Worm (Caenorhabditis elegans): ENCODE measurements around the gene acs-6.

acs-6 gene

DNA sequence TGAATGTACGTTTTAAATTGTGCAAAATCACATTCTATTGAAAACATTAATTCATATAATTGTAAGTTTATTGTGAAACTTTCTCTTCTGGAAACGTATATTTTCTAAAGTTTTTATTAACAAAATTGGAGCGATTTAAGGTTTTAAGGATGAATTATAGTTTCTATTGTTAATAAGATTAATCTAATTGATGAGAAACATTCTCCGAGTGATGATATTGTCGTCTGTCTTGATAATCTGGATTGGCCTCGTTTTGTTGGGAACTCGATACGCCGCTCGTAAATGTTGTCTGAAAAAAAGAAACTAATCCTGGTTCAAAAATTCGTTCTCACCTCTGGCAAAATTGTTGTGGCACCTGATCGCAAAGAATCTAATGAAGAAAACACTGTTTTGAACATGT lies 44.5 kb downstream of the acs-6 start:
- TF ChIP-seq hlh-1 (tag; optimal IDR thresholded peaks at IDR 0.05) = no peak
- no peak for TF ChIP-seq zip-8 (tag; optimal IDR thresholded peaks at IDR 0.05)
- TF ChIP-seq sptf-1 (tag; optimal IDR thresholded peaks at IDR 0.05) = no peak
- TF ChIP-seq unc-39 (tag; optimal IDR thresholded peaks at IDR 0.05) = no peak
- TF ChIP-seq lsy-2 (tag; optimal IDR thresholded peaks at IDR 0.05) = no peak
- no peak for TF ChIP-seq cnd-1 (tag; optimal IDR thresholded peaks at IDR 0.05)
- TF ChIP-seq ceh-43 (GFP tag; optimal IDR thresholded peaks at IDR 0.05) = no peak
- TF ChIP-seq lin-13 (tag; optimal IDR thresholded peaks at IDR 0.05) = no peak

DNA sequence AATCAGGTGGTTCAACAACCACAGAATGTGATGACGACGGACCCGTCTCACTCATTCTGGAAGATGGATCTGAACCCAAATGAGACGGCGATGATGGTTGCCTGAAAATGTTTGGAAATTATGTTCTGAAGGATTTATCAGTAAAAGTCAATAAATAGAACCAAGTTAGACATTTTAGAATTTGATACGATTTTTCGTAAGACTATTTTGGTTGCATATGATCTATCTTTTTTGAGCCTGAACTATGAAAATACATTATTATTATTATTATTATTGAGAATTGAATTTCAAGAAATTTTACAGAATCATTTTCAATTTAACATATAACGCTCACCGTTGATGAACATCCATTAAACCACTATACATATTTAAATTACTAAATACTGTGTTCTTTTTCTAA lies 48.1 kb downstream of the acs-6 start, which contains the start of gene F10E7.9:
Gene F10E7.9 (minus strand): TSS at position 101 of the 400 bp plus-strand sequence.
- TF ChIP-seq cnd-1 (tag; optimal IDR thresholded peaks at IDR 0.05) (no peak), bed-3 (GFP tag; optimal IDR thresholded peaks at IDR 0.05) (no peak), ceh-39 (tag; optimal IDR thresholded peaks at IDR 0.05) (no peak), ztf-11 (tag; optimal IDR thresholded peaks at IDR 0.05) (no peak), mep-1 (tag; optimal IDR thresholded peaks at IDR 0.05) (no peak), hlh-1 (tag; optimal IDR thresholded peaks at IDR 0.05) (no peak), ham-2 (GFP tag; optimal IDR thresholded peaks at IDR 0.05) (no peak), lsy-2 (tag; optimal IDR thresholded peaks at IDR 0.05) (no peak), lin-32 (GFP tag; optimal IDR thresholded peaks at IDR 0.05) (no peak), mls-2 (tag; optimal IDR thresholded peaks at IDR 0.05) (no peak), ceh-43 (GFP tag; optimal IDR thresholded peaks at IDR 0.05) (no peak), sptf-1 (tag; optimal IDR thresholded peaks at IDR 0.05) (no peak), zip-8 (tag; optimal IDR thresholded peaks at IDR 0.05) (no peak), unc-62 (GFP tag; optimal IDR thresholded peaks at IDR 0.05) (no peak), nhr-2 (tag; optimal IDR thresholded peaks at IDR 0.05) (no peak), lin-13 (tag; optimal IDR thresholded peaks at IDR 0.05) (no peak), drap-1 (GFP tag; optimal IDR thresholded peaks at IDR 0.05) (no peak), nhr-76 (tag; optimal IDR thresholded peaks at IDR 0.05) (no peak), flh-1 (GFP tag; optimal IDR thresholded peaks at IDR 0.05) (no peak), nhr-237 (tag; optimal IDR thresholded peaks at IDR 0.05) (no peak)

DNA sequence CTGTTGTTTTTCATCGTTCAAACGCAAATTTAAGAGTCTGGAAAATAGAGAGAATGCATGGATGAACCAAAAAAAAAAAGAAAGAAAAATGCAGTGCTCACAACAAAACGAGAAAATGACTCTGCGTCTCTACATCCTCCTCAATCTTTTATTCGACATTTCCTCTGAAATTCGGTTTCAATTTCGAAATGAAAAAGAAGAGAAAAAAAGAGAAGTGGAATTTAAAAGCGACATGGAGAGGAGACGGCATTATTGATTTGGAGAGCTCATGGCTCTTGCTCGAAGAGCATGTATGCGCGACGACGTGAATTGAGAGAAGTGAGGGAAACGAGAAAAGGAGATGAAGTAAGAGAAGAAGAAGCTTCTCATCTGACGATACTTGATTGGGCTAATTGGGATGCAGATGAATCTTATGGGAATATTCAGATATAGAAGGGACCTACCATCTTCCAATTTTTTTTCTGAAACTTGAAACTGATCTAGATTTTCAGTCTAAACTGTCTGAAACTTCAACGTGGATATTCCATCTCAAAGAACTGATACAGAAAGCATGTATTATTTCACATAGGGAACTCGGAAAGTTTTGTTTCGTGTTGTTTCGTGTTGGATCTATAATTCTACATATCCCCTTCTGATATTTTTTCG lies 49.3 kb downstream of the acs-6 start:
- no peak for TF ChIP-seq pha-4 (tag; optimal IDR thresholded peaks at IDR 0.05)
- TF ChIP-seq ces-1 (GFP tag; optimal IDR thresholded peaks at IDR 0.05) = peak; percentile 59

DNA sequence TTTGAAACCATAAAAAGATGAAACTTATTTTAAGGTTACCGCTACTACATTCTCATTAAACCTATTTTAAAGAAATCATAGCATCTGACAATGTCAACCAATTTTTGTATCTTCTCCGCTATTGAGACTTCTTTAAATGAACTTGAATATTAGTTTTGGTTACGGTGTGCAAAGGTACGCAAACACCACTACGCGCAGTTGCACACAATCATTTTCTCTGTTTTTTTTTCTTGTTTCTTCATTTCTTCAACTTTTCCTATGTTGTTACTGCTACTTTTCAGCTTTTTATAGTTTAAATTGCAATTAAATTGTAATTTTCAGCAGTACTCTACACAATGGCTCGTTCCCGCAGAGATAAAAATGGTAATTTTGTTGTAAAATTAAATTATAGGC lies 49.8 kb downstream of the acs-6 start, which contains the start of gene F10E7.5:
Gene F10E7.5 (plus strand): TSS at position 322 of the 393 bp plus-strand sequence.
- TF ChIP-seq nhr-237 (tag; optimal IDR thresholded peaks at IDR 0.05) (peak; percentile 37), cnd-1 (tag; optimal IDR thresholded peaks at IDR 0.05) (no peak), unc-120 (tag; optimal IDR thresholded peaks at IDR 0.05; ENCODE audit: poor library complexity, severe bottlenecking) (peak; percentile 22), lin-13 (tag; optimal IDR thresholded peaks at IDR 0.05) (peak; percentile 57), ztf-11 (tag; optimal IDR thresholded peaks at IDR 0.05) (no peak), pha-4 (tag; optimal IDR thresholded peaks at IDR 0.05) (no peak), lsy-2 (tag; optimal IDR thresholded peaks at IDR 0.05) (peak; percentile 98), M03D4.4 (tag; optimal IDR thresholded peaks at IDR 0.05) (no peak), ceh-39 (tag; optimal IDR thresholded peaks at IDR 0.05) (no peak), unc-62 (GFP tag; optimal IDR thresholded peaks at IDR 0.05) (peak; percentile 3), ceh-83 (GFP tag; optimal IDR thresholded peaks at IDR 0.05) (peak; percentile 14), mep-1 (tag; optimal IDR thresholded peaks at IDR 0.05) (peak; percentile 24), elt-1 (tag; optimal IDR thresholded peaks at IDR 0.05; ENCODE audit: borderline replicate concordance, insufficient read depth) (no peak), flh-1 (GFP tag; optimal IDR thresholded peaks at IDR 0.05) (no peak), lin-32 (GFP tag; optimal IDR thresholded peaks at IDR 0.05) (no peak), unc-39 (tag; optimal IDR thresholded peaks at IDR 0.05) (no peak)

DNA sequence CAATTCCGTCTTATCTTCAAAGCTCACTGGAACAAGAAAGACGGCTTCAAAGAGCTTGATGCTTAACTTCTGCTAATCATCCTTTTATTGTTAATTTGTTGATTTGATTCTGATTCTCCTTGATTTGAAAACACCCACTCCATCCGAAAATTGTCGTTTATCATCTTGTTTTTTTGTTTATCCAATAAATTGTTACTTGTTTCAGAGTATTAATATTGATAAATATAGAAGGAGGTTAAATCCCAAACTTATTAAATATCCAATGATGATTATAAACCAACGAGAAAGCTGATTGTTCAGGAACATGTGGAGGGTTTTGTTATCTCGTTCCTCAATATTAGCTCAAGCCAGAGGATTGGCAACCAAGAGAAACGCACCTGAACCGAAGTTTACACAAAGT lies 51.0 kb downstream of the acs-6 start, which contains the start of gene F10E7.6:
Gene F10E7.6 (plus strand): TSS at position 301 of the 400 bp plus-strand sequence.
- TF ChIP-seq sem-2 (GFP tag; optimal IDR thresholded peaks at IDR 0.05) (no peak), ztf-11 (tag; optimal IDR thresholded peaks at IDR 0.05) (no peak), bed-3 (GFP tag; optimal IDR thresholded peaks at IDR 0.05) (no peak), snpc-4 (tag; optimal IDR thresholded peaks at IDR 0.05) (no peak), unc-39 (tag; optimal IDR thresholded peaks at IDR 0.05) (no peak), zip-8 (tag; optimal IDR thresholded peaks at IDR 0.05) (no peak), ceh-43 (GFP tag; optimal IDR thresholded peaks at IDR 0.05) (no peak), elt-3 (tag; optimal IDR thresholded peaks at IDR 0.05) (no peak), ham-2 (GFP tag; optimal IDR thresholded peaks at IDR 0.05) (no peak), nhr-12 (tag; optimal IDR thresholded peaks at IDR 0.05) (no peak), nhr-237 (tag; optimal IDR thresholded peaks at IDR 0.05) (no peak), nhr-76 (tag; optimal IDR thresholded peaks at IDR 0.05) (no peak), nhr-28 (tag; optimal IDR thresholded peaks at IDR 0.05) (no peak), ceh-39 (tag; optimal IDR thresholded peaks at IDR 0.05) (no peak)
